Worm (Caenorhabditis elegans) whole organism, mixed stage, embryonic: ENCODE results near the gene K10C2.6.

Source experiments
- elt-1 ChIP-seq: sonication (generic microtip); optimal IDR thresholded peaks from 2 replicates; lab custom pipeline; 2017; ENCODE audit warnings: missing genetic modification characterization, mild to moderate bottlenecking, missing compliant biosample characterization, antibody characterized with exemption, moderate library complexity, borderline replicate concordance; ENCODE audit not compliant: insufficient read depth
- nhr-12 ChIP-seq: fragments of 150-350 bp; optimal IDR thresholded peaks from 2 replicates; lab custom pipeline; 2014; ENCODE audit warnings: missing biosample characterization, missing genetic modification characterization
- nhr-237 ChIP-seq: fragments of 150-350 bp; optimal IDR thresholded peaks from 2 replicates; lab custom pipeline; 2014; ENCODE audit warnings: missing biosample characterization, missing genetic modification characterization

DNA sequence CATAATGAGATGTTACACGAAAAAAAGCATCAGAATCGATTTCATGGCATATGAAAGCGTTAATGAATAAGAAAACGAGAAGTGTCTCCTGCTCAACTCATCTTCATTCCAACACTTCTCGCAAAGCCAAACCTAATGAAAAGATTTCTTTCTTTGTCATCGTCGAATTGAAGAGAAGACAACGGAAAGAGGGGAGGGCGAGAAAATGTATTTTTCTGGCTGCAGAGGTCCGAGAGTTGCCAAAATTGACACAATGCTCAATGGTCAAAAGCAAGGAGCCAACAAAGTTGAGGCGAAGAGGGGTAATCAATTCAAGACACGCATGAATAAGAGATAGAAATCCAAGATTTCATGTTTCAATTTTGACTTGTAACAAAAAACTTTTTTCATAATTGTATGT is 32.1 kb upstream of the K10C2.6 start:
- no peak for TF ChIP-seq nhr-237
- TF ChIP-seq elt-1 (tag; lab: Kevin White, UChicago), result no peak
- TF ChIP-seq nhr-12 (tag; lab: Kevin White, UChicago), result no peak
